Worm (Caenorhabditis elegans) whole organism, L2 larva: ENCODE measurements around the gene flp-25.

ENCODE experiments used
- aly-2 ChIP-seq: fragments of 150-350 bp; optimal IDR thresholded peaks from 2 replicates; lab custom pipeline; 2014; ENCODE audit warnings: missing biosample characterization, missing genetic modification characterization
- dmd-4 ChIP-seq: sonication (generic microtip); optimal IDR thresholded peaks from 2 replicates; lab custom pipeline; 2017; ENCODE audit warnings: missing biosample characterization, missing genetic modification characterization
- sem-4 ChIP-seq: fragments of 150-350 bp; optimal IDR thresholded peaks from 2 replicates; lab custom pipeline; 2014; ENCODE audit warnings: missing biosample characterization, missing genetic modification reagents, missing genetic modification characterization
- snpc-4 ChIP-seq: fragments of 150-350 bp; optimal IDR thresholded peaks from 2 replicates; lab custom pipeline; 2014; ENCODE audit warnings: missing biosample characterization, missing genetic modification characterization
- unc-39 ChIP-seq: fragments of 150-350 bp; optimal IDR thresholded peaks from 2 replicates; lab custom pipeline; 2014; ENCODE audit warnings: missing biosample characterization, missing genetic modification characterization
- unc-55 ChIP-seq: fragments of 150-350 bp; sonication (generic microtip); optimal IDR thresholded peaks from 3 replicates; lab custom pipeline; 2014; ENCODE audit warnings: missing biosample characterization, missing genetic modification reagents, missing genetic modification characterization

The flp-25 gene

ce11 chrIII:9408304-9408703 lies 47.0 kb downstream of the flp-25 start:
- TF ChIP-seq unc-55 (GFP tag; lab: Kevin White, UChicago) (peak; percentile 48), snpc-4 (tag; lab: Kevin White, UChicago) (peak; percentile 92)

ce11 chrIII:9413340-9413739 lies 52.0 kb downstream of the flp-25 start, which contains the start of gene T26G10.3:
Gene T26G10.3 (minus strand): TSS chrIII:9413440.
- TF ChIP-seq sem-4 (tag; lab: Kevin White, UChicago) (no peak), dmd-4 (tag; lab: Kevin White, UChicago) (no peak), unc-39 (tag; lab: Kevin White, UChicago) (no peak), aly-2 (no peak)
